Fruit fly (Drosophila melanogaster): ENCODE measurements around the gene phol.

The phol gene

dm6 chr3L:9429665-9430607, 26.1 kb downstream of the phol start, which contains the start of the genes RpS17 and MTF-1 (continued):
- peak; percentile 54 for TF ChIP-seq topi (GFP tag; optimal IDR thresholded peaks at IDR 0.05)
- no peak for TF ChIP-seq Sox15 (GFP tag; optimal IDR thresholded peaks at IDR 0.05)
- no peak for TF ChIP-seq CG8319 (GFP tag; optimal IDR thresholded peaks at IDR 0.05)
- TF ChIP-seq Smox (GFP tag; optimal IDR thresholded peaks at IDR 0.05) = peak; percentile 54
- peak; percentile 59 for TF ChIP-seq eg (GFP tag; IDR thresholded peaks at IDR 0.05)
- TF ChIP-seq CG9139 (GFP tag; optimal IDR thresholded peaks at IDR 0.05) = peak; percentile 57
- TF ChIP-seq CG3919 (GFP tag; optimal IDR thresholded peaks at IDR 0.05) = peak; percentile 63
- TF ChIP-seq CG4318 (GFP tag; optimal IDR thresholded peaks at IDR 0.05) = no peak
- TF ChIP-seq CG3032 (tag; optimal IDR thresholded peaks at IDR 0.05) = no peak
- TF ChIP-seq Met (GFP tag; optimal IDR thresholded peaks at IDR 0.05) = peak; percentile 67
- TF ChIP-seq acj6 (GFP tag; optimal IDR thresholded peaks at IDR 0.05) = peak; percentile 55
- TF ChIP-seq Blimp-1 (GFP tag; optimal IDR thresholded peaks at IDR 0.05) = peak; percentile 15
- no peak for TF ChIP-seq Eip93F (GFP tag; optimal IDR thresholded peaks at IDR 0.05)
- peak; percentile 59 for TF ChIP-seq Sox102F (GFP tag; optimal IDR thresholded peaks at IDR 0.05)
- TF ChIP-seq Ets21C (GFP tag; optimal IDR thresholded peaks at IDR 0.05) = no peak
- no peak for TF ChIP-seq CG11902 (GFP tag; optimal IDR thresholded peaks at IDR 0.05)
- TF ChIP-seq net (GFP tag; optimal IDR thresholded peaks at IDR 0.05) = peak; percentile 47
- TF ChIP-seq achi (GFP tag; optimal IDR thresholded peaks at IDR 0.05) = peak; percentile 48
- TF ChIP-seq CG1621 (tag; optimal IDR thresholded peaks at IDR 0.05) = peak; percentile 53
- TF ChIP-seq CG8119 (GFP tag; IDR thresholded peaks at IDR 0.05) = peak; percentile 40; the same call in 1 of the 3 replicates

- peak; percentile 97 for TF ChIP-seq Sox102F (GFP tag; optimal IDR thresholded peaks at IDR 0.05)
- TF ChIP-seq Sox15 (GFP tag; optimal IDR thresholded peaks at IDR 0.05) = peak; percentile 100
- peak; percentile 99 for TF ChIP-seq cyc (GFP tag; optimal IDR thresholded peaks at IDR 0.05)
- peak; percentile 98 for TF ChIP-seq fd59A (GFP tag; optimal IDR thresholded peaks at IDR 0.05)
- TF ChIP-seq Met (GFP tag; optimal IDR thresholded peaks at IDR 0.05) = peak; percentile 98
- peak; percentile 99 for TF ChIP-seq CG10631 (GFP tag; optimal IDR thresholded peaks at IDR 0.05)
- TF ChIP-seq salr (GFP tag; optimal IDR thresholded peaks at IDR 0.05) = peak; percentile 96 to 99
- TF ChIP-seq Eip75B (GFP tag; optimal IDR thresholded peaks at IDR 0.05) = peak; percentile 98
- TF ChIP-seq Lpt (GFP tag; optimal IDR thresholded peaks at IDR 0.05) = peak; percentile 97
- TF ChIP-seq CG9139 (GFP tag; optimal IDR thresholded peaks at IDR 0.05) = peak; percentile 84
- TF ChIP-seq CG34406 (GFP tag; optimal IDR thresholded peaks at IDR 0.05) = peak; percentile 98
- TF ChIP-seq CG3032 (tag; optimal IDR thresholded peaks at IDR 0.05) = peak; percentile 99
- peak; percentile 95 for TF ChIP-seq spab (GFP tag; optimal IDR thresholded peaks at IDR 0.05)
- TF ChIP-seq Hr38 (GFP tag; optimal IDR thresholded peaks at IDR 0.05) = peak; percentile 96
- peak; percentile 99 for TF ChIP-seq acj6 (GFP tag; optimal IDR thresholded peaks at IDR 0.05)
- peak; percentile 96 for TF ChIP-seq CG10669 (GFP tag; optimal IDR thresholded peaks at IDR 0.05)
- peak; percentile 98 for TF ChIP-seq CG8632 (GFP tag; optimal IDR thresholded peaks at IDR 0.05)
- TF ChIP-seq CG6276 (GFP tag; optimal IDR thresholded peaks at IDR 0.05) = peak; percentile 90
- peak; percentile 97 for TF ChIP-seq CG1621 (tag; optimal IDR thresholded peaks at IDR 0.05)
- peak; percentile 99 for TF ChIP-seq pdm3 (GFP tag; optimal IDR thresholded peaks at IDR 0.05)
- peak; percentile 99 for TF ChIP-seq CG8319 (GFP tag; optimal IDR thresholded peaks at IDR 0.05)
- peak; percentile 99 for TF ChIP-seq Hr4 (GFP tag; optimal IDR thresholded peaks at IDR 0.05)
- TF ChIP-seq lz (GFP tag; optimal IDR thresholded peaks at IDR 0.05) = peak; percentile 99
- peak; percentile 97 for TF ChIP-seq Ets96B (tag; optimal IDR thresholded peaks at IDR 0.05)
- TF ChIP-seq Ets21C (GFP tag; optimal IDR thresholded peaks at IDR 0.05) = peak; percentile 99
- TF ChIP-seq Blimp-1 (GFP tag; optimal IDR thresholded peaks at IDR 0.05) = peak; percentile 95
- TF ChIP-seq CG6163 (GFP tag; IDR thresholded peaks at IDR 0.05) = peak; percentile 99
- TF ChIP-seq fd85E (GFP tag; optimal IDR thresholded peaks at IDR 0.05) = peak; percentile 95
- TF ChIP-seq CG8119 (GFP tag; IDR thresholded peaks at IDR 0.05) = peak; percentile 94
- TF ChIP-seq esn (GFP tag; optimal IDR thresholded peaks at IDR 0.05) = peak; percentile 99
- TF ChIP-seq CG11762 (GFP tag; optimal IDR thresholded peaks at IDR 0.05; ENCODE audit: insufficient read depth) = peak; percentile 97
- peak; percentile 100 for TF ChIP-seq Hr39 (GFP tag; optimal IDR thresholded peaks at IDR 0.05)
- peak; percentile 83 to 96 for TF ChIP-seq ss (GFP tag; optimal IDR thresholded peaks at IDR 0.05)
- TF ChIP-seq CG3919 (GFP tag; optimal IDR thresholded peaks at IDR 0.05) = peak; percentile 99
- TF ChIP-seq Eip93F (GFP tag; optimal IDR thresholded peaks at IDR 0.05) = peak; percentile 95
- peak; percentile 99 for TF ChIP-seq CG11294 (GFP tag; IDR thresholded peaks at IDR 0.05)
- peak; percentile 99 for TF ChIP-seq topi (GFP tag; optimal IDR thresholded peaks at IDR 0.05)
- peak; percentile 94 for TF ChIP-seq CG6854 (GFP tag; optimal IDR thresholded peaks at IDR 0.05)
Observed at dm6 chr3L:9426656-9427294, 29.3 kb downstream of the phol start, which contains the start of the genes Atat and Shc. TSS of gene Atat (minus strand) at chr3L:9426758. TSS of gene Shc (plus strand) at chr3L:9427010.

Measured in whole organism, prepupa.